Fruit fly (Drosophila melanogaster): ENCODE data around the gene Ugt37E1.

Ugt37E1 gene

dm6 chr2L:16839665-16840064, 43.3 kb downstream of the Ugt37E1 start:
- TF ChIP-seq Snoo (tag; optimal IDR thresholded peaks at IDR 0.05) (no peak), Pif1B (GFP tag; optimal IDR thresholded peaks at IDR 0.05) (no peak), CG34367 (tag; optimal IDR thresholded peaks at IDR 0.05) (no peak), fd96Ca (GFP tag; IDR thresholded peaks at IDR 0.05) (no peak), CG12605 (GFP tag; IDR thresholded peaks at IDR 0.05) (no peak), Pif1A (GFP tag; optimal IDR thresholded peaks at IDR 0.05) (no peak), CG8159 (tag; optimal IDR thresholded peaks at IDR 0.05) (no peak), EcR (GFP tag; optimal IDR thresholded peaks at IDR 0.05) (no peak), CG17806 (tag; optimal IDR thresholded peaks at IDR 0.05) (no peak), CG13204 (GFP tag; optimal IDR thresholded peaks at IDR 0.05) (no peak), CG15710 (tag; optimal IDR thresholded peaks at IDR 0.05) (no peak), CG8301 (tag; optimal IDR thresholded peaks at IDR 0.05) (no peak), Ets98B (GFP tag; IDR thresholded peaks at IDR 0.05) (no peak), CG14655 (GFP tag; optimal IDR thresholded peaks at IDR 0.05) (no peak)

- TF ChIP-seq Pif1A (GFP tag; optimal IDR thresholded peaks at IDR 0.05), result peak; percentile 52
- TF ChIP-seq Pif1B (GFP tag; optimal IDR thresholded peaks at IDR 0.05), result peak; percentile 27
- TF ChIP-seq CG8159 (tag; optimal IDR thresholded peaks at IDR 0.05), result no peak
Measured at dm6 chr2L:16842505-16842904, 46.1 kb downstream of the Ugt37E1 start.

dm6 chr2L:16843336-16843735, 46.9 kb downstream of the Ugt37E1 start:
- peak; percentile 28 for TF ChIP-seq CG8301 (tag; optimal IDR thresholded peaks at IDR 0.05)
- no peak for TF ChIP-seq rn (GFP tag; IDR thresholded peaks at IDR 0.05)
- TF ChIP-seq fd96Ca (GFP tag; IDR thresholded peaks at IDR 0.05), result no peak; the same call in 2 of the 3 replicates
- no peak for TF ChIP-seq CG10348 (GFP tag; IDR thresholded peaks at IDR 0.05)
- TF ChIP-seq Ets98B (GFP tag; IDR thresholded peaks at IDR 0.05), result 0 out of 2 replicates have a peak, but pooled peaks have one; percentile 7
- TF ChIP-seq CG9948 (tag; optimal IDR thresholded peaks at IDR 0.05), result peak; percentile 7
- no peak for TF ChIP-seq CG17806 (tag; optimal IDR thresholded peaks at IDR 0.05)
- no peak for TF ChIP-seq CG13204 (GFP tag; optimal IDR thresholded peaks at IDR 0.05)
- no peak for TF ChIP-seq EcR (GFP tag; optimal IDR thresholded peaks at IDR 0.05)
- TF ChIP-seq CG34367 (tag; optimal IDR thresholded peaks at IDR 0.05), result no peak
- peak; percentile 40 for TF ChIP-seq Snoo (tag; optimal IDR thresholded peaks at IDR 0.05)
- TF ChIP-seq Pif1A (GFP tag; optimal IDR thresholded peaks at IDR 0.05), result no peak
- no peak for TF ChIP-seq gl (tag; optimal IDR thresholded peaks at IDR 0.05)
- no peak for TF ChIP-seq CG12605 (GFP tag; IDR thresholded peaks at IDR 0.05)
- TF ChIP-seq Pif1B (GFP tag; optimal IDR thresholded peaks at IDR 0.05), result no peak
- no peak for TF ChIP-seq CG15710 (tag; optimal IDR thresholded peaks at IDR 0.05)
- TF ChIP-seq D1 (tag; optimal IDR thresholded peaks at IDR 0.05), result no peak
- TF ChIP-seq CG8159 (tag; optimal IDR thresholded peaks at IDR 0.05), result no peak
- TF ChIP-seq CG14655 (GFP tag; optimal IDR thresholded peaks at IDR 0.05), result peak; percentile 24
- peak; percentile 41; the same call in 1 of the 3 replicates for TF ChIP-seq CG4496 (GFP tag; IDR thresholded peaks at IDR 0.05)
- peak; percentile 46 for TF ChIP-seq CG32121 (GFP tag; IDR thresholded peaks at IDR 0.05)

- TF ChIP-seq CG9948 (tag; optimal IDR thresholded peaks at IDR 0.05) (no peak), CG4496 (GFP tag; IDR thresholded peaks at IDR 0.05) (no peak), CG13204 (GFP tag; optimal IDR thresholded peaks at IDR 0.05) (no peak), Snoo (tag; optimal IDR thresholded peaks at IDR 0.05) (no peak), fd96Ca (GFP tag; IDR thresholded peaks at IDR 0.05) (no peak), gl (tag; optimal IDR thresholded peaks at IDR 0.05) (no peak), CG17806 (tag; optimal IDR thresholded peaks at IDR 0.05) (no peak), rn (GFP tag; IDR thresholded peaks at IDR 0.05) (no peak), CG8301 (tag; optimal IDR thresholded peaks at IDR 0.05) (no peak), CG15710 (tag; optimal IDR thresholded peaks at IDR 0.05) (no peak), Pif1B (GFP tag; optimal IDR thresholded peaks at IDR 0.05) (no peak)
Measured at dm6 chr2L:16845179-16845578, 48.8 kb downstream of the Ugt37E1 start.

- peak; percentile 61 for TF ChIP-seq EcR (GFP tag; optimal IDR thresholded peaks at IDR 0.05)
- no peak for TF ChIP-seq rn (GFP tag; IDR thresholded peaks at IDR 0.05)
Measured at dm6 chr2L:16846742-16847346, 50.4 kb downstream of the Ugt37E1 start.
